Worm (Caenorhabditis elegans): ENCODE results near the gene clec-6.
A peak's percentile ranks its signal among the peaks of the same experiment; 100 is the strongest.

Gene clec-6

DNA sequence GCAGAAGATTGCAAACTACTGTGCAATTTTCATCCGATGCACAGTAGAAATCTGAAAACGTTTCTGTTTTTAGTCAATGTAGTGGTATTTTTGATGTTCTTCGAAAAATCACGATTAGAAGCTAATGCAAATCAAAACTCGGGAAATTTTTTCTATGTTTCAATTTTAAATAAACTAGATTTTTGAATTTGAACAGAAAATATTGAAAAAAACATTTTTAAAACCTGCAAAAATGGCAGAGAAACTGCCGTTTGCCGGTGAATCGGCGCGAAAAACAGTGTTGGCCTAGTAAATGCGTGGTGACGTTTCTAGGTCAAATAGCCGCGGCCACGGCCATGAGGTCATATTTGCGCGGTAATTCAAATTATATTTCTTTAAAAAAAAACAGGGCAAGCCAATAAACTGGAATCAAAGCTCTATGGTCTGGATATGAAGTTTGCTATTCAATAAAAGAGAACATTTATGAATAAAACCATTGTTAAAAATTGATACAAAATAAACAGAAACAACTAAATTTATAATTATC is 43.0 kb upstream of the clec-6 start, which contains the start of gene set-2 (continued):
- no peak for TF ChIP-seq pqm-1 (tag; optimal IDR thresholded peaks at IDR 0.05)
- peak; percentile 61; the same call in 1 of the 2 replicates for TF ChIP-seq D1046.2 (GFP tag; IDR thresholded peaks at IDR 0.05)
- peak; percentile 91 for TF ChIP-seq dpl-1 (GFP tag; optimal IDR thresholded peaks at IDR 0.05)
- TF ChIP-seq hlh-30 (tag; optimal IDR thresholded peaks at IDR 0.05; ENCODE audit: insufficient read depth), result peak; percentile 47
- no peak for TF ChIP-seq daf-12 (tag; optimal IDR thresholded peaks at IDR 0.05)
- TF ChIP-seq dve-1 (tag; optimal IDR thresholded peaks at IDR 0.05; ENCODE audit: insufficient read depth), result peak; percentile 52
- TF ChIP-seq ztf-7 (tag; optimal IDR thresholded peaks at IDR 0.05), result no peak
- TF ChIP-seq fos-1 (tag; optimal IDR thresholded peaks at IDR 0.05), result no peak
- TF ChIP-seq F49E8.2 (tag; optimal IDR thresholded peaks at IDR 0.05; ENCODE audit: borderline replicate concordance), result peak; percentile 44
- no peak for TF ChIP-seq nhr-6 (tag; optimal IDR thresholded peaks at IDR 0.05)
- no peak for TF ChIP-seq nhr-76 (tag; optimal IDR thresholded peaks at IDR 0.05)
- no peak for TF ChIP-seq egl-43 (GFP tag; IDR thresholded peaks at IDR 0.05)
- 0 out of 2 replicates have a peak, but pooled peaks have one; percentile 20 for TF ChIP-seq madf-9 (GFP tag; conservative IDR thresholded peaks at IDR 0.05)
- TF ChIP-seq Y48G9A.11 (GFP tag; IDR thresholded peaks at IDR 0.05), result peak; percentile 68
- no peak for TF ChIP-seq zag-1 (tag; optimal IDR thresholded peaks at IDR 0.05)
- no peak for TF ChIP-seq zip-2 (tag; optimal IDR thresholded peaks at IDR 0.05)
- no peak for TF ChIP-seq nhr-111 (GFP tag; optimal IDR thresholded peaks at IDR 0.05)
- peak; percentile 42 for TF ChIP-seq lin-13 (GFP tag; optimal IDR thresholded peaks at IDR 0.05)
- TF ChIP-seq ceh-20 (GFP tag; IDR thresholded peaks at IDR 0.05), result peak; percentile 47; the same call in 1 of the 2 replicates
- no peak for TF ChIP-seq ceh-32 (tag; optimal IDR thresholded peaks at IDR 0.05; ENCODE audit: poor library complexity)
- peak in 1 of 2 experiments; percentile 89 for TF ChIP-seq hif-1 (tag; optimal IDR thresholded peaks at IDR 0.05)
- TF ChIP-seq egl-27 (tag; optimal IDR thresholded peaks at IDR 0.05), result no peak
- no peak for TF ChIP-seq ceh-62 (tag; optimal IDR thresholded peaks at IDR 0.05)
- no peak for TF ChIP-seq madf-5 (GFP tag; IDR thresholded peaks at IDR 0.05)
- TF ChIP-seq skn-1 (tag; optimal IDR thresholded peaks at IDR 0.05), result no peak
- TF ChIP-seq unc-39 (tag; optimal IDR thresholded peaks at IDR 0.05), result no peak
- TF ChIP-seq jun-1 (tag; optimal IDR thresholded peaks at IDR 0.05), result no peak
- peak; percentile 89 for TF ChIP-seq ZK337.2 (GFP tag; IDR thresholded peaks at IDR 0.05)
- TF ChIP-seq daf-16 (GFP tag; optimal IDR thresholded peaks at IDR 0.05), result peak in 1 of 2 experiments; percentile 17
- TF ChIP-seq daf-16 (tag; optimal IDR thresholded peaks at IDR 0.05), result peak; percentile 5
- no peak for TF ChIP-seq F10B5.3 (tag; optimal IDR thresholded peaks at IDR 0.05)
- 0 out of 2 replicates have a peak, but pooled peaks have one; percentile 17 for TF ChIP-seq zfp-3 (GFP tag; conservative IDR thresholded peaks at IDR 0.05)
- peak; percentile 64 for TF ChIP-seq duxl-1 (tag; optimal IDR thresholded peaks at IDR 0.05; ENCODE audit: poor library complexity)
- peak; percentile 23 for TF ChIP-seq rbr-2 (tag; optimal IDR thresholded peaks at IDR 0.05)
- TF ChIP-seq nhr-10 (tag; optimal IDR thresholded peaks at IDR 0.05), result no peak
- no peak for TF ChIP-seq lin-29 (GFP tag; IDR thresholded peaks at IDR 0.05)
- no peak for TF ChIP-seq snpc-1.2 (GFP tag; IDR thresholded peaks at IDR 0.05)
- TF ChIP-seq lin-1 (GFP tag; IDR thresholded peaks at IDR 0.05), result no peak
- TF ChIP-seq nhr-102 (tag; optimal IDR thresholded peaks at IDR 0.05), result peak; percentile 29
- TF ChIP-seq Y5F2A.4 (GFP tag; optimal IDR thresholded peaks at IDR 0.05), result no peak
- TF ChIP-seq set-16 (GFP tag; IDR thresholded peaks at IDR 0.05), result no peak
- no peak for TF ChIP-seq mdt-29 (GFP tag; IDR thresholded peaks at IDR 0.05)
- no peak for TF ChIP-seq gei-8 (GFP tag; optimal IDR thresholded peaks at IDR 0.05)
- no peak for TF ChIP-seq sdz-12 (GFP tag; optimal IDR thresholded peaks at IDR 0.05)
- peak; percentile 32 for TF ChIP-seq hlh-11 (tag; optimal IDR thresholded peaks at IDR 0.05)
- no peak for TF ChIP-seq daf-8 (GFP tag; IDR thresholded peaks at IDR 0.05)
- peak in 1 of 2 experiments; percentile 66 for TF ChIP-seq lsy-2 (tag; optimal IDR thresholded peaks at IDR 0.05)
- TF ChIP-seq mes-2 (tag; optimal IDR thresholded peaks at IDR 0.05; ENCODE audit: poor library complexity, severe bottlenecking), result peak; percentile 99
- no peak for TF ChIP-seq nhr-28 (tag; optimal IDR thresholded peaks at IDR 0.05)
- no peak for TF ChIP-seq nhr-237 (tag; optimal IDR thresholded peaks at IDR 0.05)
- peak; percentile 75 for TF ChIP-seq lin-38 (GFP tag; IDR thresholded peaks at IDR 0.05)
